Fruit fly (Drosophila melanogaster) whole organism, embryonic: ENCODE results near the gene CG32483.

Experiments used
- ATbp ChIP-seq: fragments of 200-800 bp; sonication (Bioruptor generic); optimal IDR thresholded peaks from 2 replicates; lab custom pipeline; 2017; ENCODE audit warnings: missing biosample characterization, mild to moderate bottlenecking, missing genetic modification characterization, missing genetic modification reagents
- Blimp-1 ChIP-seq: fragments of 200-800 bp; sonication (Bioruptor generic); optimal IDR thresholded peaks from 3 replicates; lab custom pipeline; 2018; ENCODE audit warnings: missing biosample characterization, missing genetic modification characterization, mild to moderate bottlenecking, moderate library complexity, missing genetic modification reagents
- Bteb2 ChIP-seq: fragments of 200-800 bp; sonication (Bioruptor generic); optimal IDR thresholded peaks from 2 replicates; lab custom pipeline; 2016; ENCODE audit warnings: missing biosample characterization, missing genetic modification characterization
- CG10209 ChIP-seq: fragments of 200-800 bp; sonication (Bioruptor generic); optimal IDR thresholded peaks from 3 replicates; lab custom pipeline; 2017; ENCODE audit warnings: missing biosample characterization, mild to moderate bottlenecking, missing genetic modification characterization, missing genetic modification reagents
- CG11696 ChIP-seq: fragments of 200-800 bp; sonication (Bioruptor generic); IDR thresholded peaks from 2 replicates; pipeline ENCODE4 v1.3.6; 2022; ENCODE audit warnings: missing biosample characterization, missing genetic modification characterization
- CG12219 ChIP-seq: fragments of 200-800 bp; sonication (Bioruptor generic); optimal IDR thresholded peaks from 3 replicates; lab custom pipeline; 2018; ENCODE audit warnings: missing biosample characterization, mild to moderate bottlenecking, missing genetic modification characterization
- CG12391 ChIP-seq: fragments of 200-800 bp; sonication (Bioruptor generic); optimal IDR thresholded peaks from 3 replicates; lab custom pipeline; 2018; ENCODE audit warnings: missing biosample characterization, mild to moderate bottlenecking, missing genetic modification characterization, moderate library complexity
- CG1529 ChIP-seq: fragments of 200-800 bp; sonication (Bioruptor generic); optimal IDR thresholded peaks from 3 replicates; lab custom pipeline; 2018; ENCODE audit warnings: missing biosample characterization, missing genetic modification characterization
- CG15601 ChIP-seq: fragments of 200-800 bp; sonication (Bioruptor generic); optimal IDR thresholded peaks from 3 replicates; lab custom pipeline; 2019; ENCODE audit warnings: missing biosample characterization, mild to moderate bottlenecking, missing genetic modification characterization, moderate library complexity
- CG15696 ChIP-seq: fragments of 200-800 bp; sonication (Bioruptor generic); optimal IDR thresholded peaks from 2 replicates; lab custom pipeline; 2019; ENCODE audit warnings: missing biosample characterization, mild to moderate bottlenecking, missing genetic modification characterization, moderate library complexity
- CG18619 ChIP-seq: fragments of 200-800 bp; sonication (Bioruptor generic); optimal IDR thresholded peaks from 3 replicates; lab custom pipeline; 2017; ENCODE audit warnings: missing biosample characterization, mild to moderate bottlenecking, missing genetic modification characterization
- CG2129 ChIP-seq: fragments of 200-800 bp; sonication (Bioruptor generic); IDR thresholded peaks from 2 replicates; pipeline ENCODE4 v1.3.6; 2022; ENCODE audit warnings: missing biosample characterization, missing genetic modification characterization; ENCODE audit not compliant: partially characterized antibody
- CG2199 ChIP-seq: fragments of 200-800 bp; sonication (Bioruptor generic); IDR thresholded peaks from 3 replicates; pipeline ENCODE4 v1.3.6; 2022; ENCODE audit warnings: missing biosample characterization, missing genetic modification characterization
- CG2678 ChIP-seq: fragments of 200-800 bp; sonication (Bioruptor generic); optimal IDR thresholded peaks from 3 replicates; lab custom pipeline; 2019; ENCODE audit warnings: missing biosample characterization, mild to moderate bottlenecking, missing genetic modification characterization, moderate library complexity
- CG3065 ChIP-seq: fragments of 200-800 bp; sonication (Bioruptor generic); optimal IDR thresholded peaks from 2 replicates; lab custom pipeline; 2016; ENCODE audit warnings: missing biosample characterization, missing genetic modification characterization
- CG31388 ChIP-seq: fragments of 200-800 bp; sonication (Bioruptor generic); optimal IDR thresholded peaks from 2 replicates; lab custom pipeline; 2016; ENCODE audit warnings: missing biosample characterization, missing genetic modification characterization
- CG3726 ChIP-seq: fragments of 200-800 bp; sonication (Bioruptor generic); IDR thresholded peaks from 3 replicates; pipeline ENCODE4, ENCODE4 v1.3.6; 2022; ENCODE audit warnings: missing biosample characterization, missing genetic modification characterization
- CG4730 ChIP-seq: fragments of 200-800 bp; sonication (Bioruptor generic); IDR thresholded peaks from 2 replicates; pipeline ENCODE4 v1.3.6; 2022; ENCODE audit warnings: missing biosample characterization, missing genetic modification characterization
- CG5180 ChIP-seq: fragments of 200-800 bp; sonication (Bioruptor generic); optimal IDR thresholded peaks from 3 replicates; lab custom pipeline; 2017; ENCODE audit warnings: missing biosample characterization, missing genetic modification characterization, mild to moderate bottlenecking, moderate library complexity, missing genetic modification reagents
- CG7928 ChIP-seq: fragments of 200-800 bp; sonication (Bioruptor generic); optimal IDR thresholded peaks from 2 replicates; lab custom pipeline; 2017; ENCODE audit warnings: missing biosample characterization, mild to moderate bottlenecking, missing genetic modification characterization
- CG7963 ChIP-seq: fragments of 200-800 bp; sonication (Bioruptor generic); IDR thresholded peaks from 3 replicates; pipeline ENCODE4 v1.3.6; 2022; ENCODE audit warnings: missing biosample characterization, missing genetic modification characterization; ENCODE audit not compliant: partially characterized antibody
- CG9609 ChIP-seq: fragments of 200-800 bp; sonication (Bioruptor generic); optimal IDR thresholded peaks from 3 replicates; lab custom pipeline; 2016; ENCODE audit warnings: missing biosample characterization, missing genetic modification characterization
- Dbx ChIP-seq: fragments of 200-800 bp; sonication (Bioruptor generic); IDR thresholded peaks from 3 replicates; pipeline ENCODE4 v1.3.6; 2022; ENCODE audit warnings: missing biosample characterization, missing genetic modification characterization
- Ets97D ChIP-seq: fragments of 200-800 bp; sonication (Bioruptor generic); optimal IDR thresholded peaks from 3 replicates; lab custom pipeline; 2016; ENCODE audit warnings: missing biosample characterization, missing genetic modification characterization
- HLH54F ChIP-seq: fragments of 200-800 bp; sonication (Bioruptor generic); optimal IDR thresholded peaks from 3 replicates; lab custom pipeline; 2016; ENCODE audit warnings: missing biosample characterization, missing genetic modification characterization
- Hmx ChIP-seq: fragments of 200-800 bp; sonication (Bioruptor generic); optimal IDR thresholded peaks from 2 replicates; lab custom pipeline; 2016; ENCODE audit warnings: missing biosample characterization, missing genetic modification characterization
- Hr51 ChIP-seq, 2 experiments: fragments of 200-800 bp; sonication (Bioruptor generic); optimal IDR thresholded peaks; 2 replicates in 1 of 2; 3 replicates in 1 of 2; lab custom pipeline; 2016 to 2018; ENCODE audit warnings: missing biosample characterization in 2 of 2, missing genetic modification characterization in 2 of 2, mild to moderate bottlenecking in 1 of 2, moderate library complexity in 1 of 2
- Max ChIP-seq: fragments of 200-800 bp; sonication (Bioruptor generic); optimal IDR thresholded peaks from 2 replicates; lab custom pipeline; 2016; ENCODE audit warnings: missing biosample characterization, mild to moderate bottlenecking, missing genetic modification characterization
- Med ChIP-seq: fragments of 200-800 bp; sonication (Bioruptor generic); peaks from one replicate; lab custom pipeline; 2016; ENCODE audit warnings: missing biosample characterization, missing genetic modification characterization, mild to moderate bottlenecking, inconsistent platforms, moderate library complexity
- Side ChIP-seq: fragments of 200-800 bp; sonication (Bioruptor generic); optimal IDR thresholded peaks from 2 replicates; lab custom pipeline; 2016; ENCODE audit warnings: missing biosample characterization, missing genetic modification characterization
- bcd ChIP-seq: fragments of 200-800 bp; sonication (Bioruptor generic); optimal IDR thresholded peaks from 2 replicates; lab custom pipeline; 2017; ENCODE audit warnings: missing biosample characterization, mild to moderate bottlenecking, missing genetic modification characterization
- br ChIP-seq: fragments of >200 bp; optimal IDR thresholded peaks from 2 replicates; lab custom pipeline; 2017
- cg ChIP-seq: fragments of 200-800 bp; sonication (Bioruptor generic); optimal IDR thresholded peaks from 3 replicates; lab custom pipeline; 2019; ENCODE audit warnings: missing biosample characterization, mild to moderate bottlenecking, missing genetic modification characterization, moderate library complexity
- ci ChIP-seq: fragments of 200-800 bp; sonication (Bioruptor generic); IDR thresholded peaks from 3 replicates; pipeline ENCODE4 v1.3.6; 2022; ENCODE audit warnings: missing biosample characterization, missing genetic modification characterization
- cwo ChIP-seq: fragments of 200-800 bp; sonication (Bioruptor generic); optimal IDR thresholded peaks from 3 replicates; lab custom pipeline; 2017; ENCODE audit warnings: missing biosample characterization, missing genetic modification characterization, mild to moderate bottlenecking, moderate library complexity, missing genetic modification reagents
- eve ChIP-seq, 2 experiments: fragments of >200 bp; optimal IDR thresholded peaks; 2 replicates each; lab custom pipeline; 2017; ENCODE audit warnings: missing biosample characterization in 2 of 2, missing genetic modification characterization in 2 of 2
- fd102C ChIP-seq: fragments of 200-800 bp; sonication (Bioruptor generic); optimal IDR thresholded peaks from 2 replicates; lab custom pipeline; 2018; ENCODE audit warnings: missing biosample characterization, mild to moderate bottlenecking, missing genetic modification characterization, moderate library complexity
- ftz-f1 ChIP-seq: fragments of 200-800 bp; sonication (Bioruptor generic); optimal IDR thresholded peaks from 2 replicates; lab custom pipeline; 2016; ENCODE audit warnings: missing biosample characterization, missing genetic modification characterization
- gfzf ChIP-seq: fragments of 200-800 bp; sonication (Bioruptor generic); optimal IDR thresholded peaks from 2 replicates; lab custom pipeline; 2016; ENCODE audit warnings: missing biosample characterization, mild to moderate bottlenecking, missing genetic modification characterization, moderate library complexity
- jigr1 ChIP-seq: fragments of 200-800 bp; sonication (Bioruptor generic); IDR thresholded peaks from 3 replicates; pipeline ENCODE4 v1.3.6; 2022; ENCODE audit warnings: missing biosample characterization, missing genetic modification characterization
- mld ChIP-seq: fragments of 200-800 bp; sonication (Bioruptor generic); IDR thresholded peaks from 3 replicates; pipeline ENCODE4 v1.3.6; 2022; ENCODE audit warnings: missing biosample characterization, missing genetic modification characterization; ENCODE audit not compliant: partially characterized antibody
- nom ChIP-seq: fragments of 200-800 bp; sonication (Bioruptor generic); optimal IDR thresholded peaks from 2 replicates; lab custom pipeline; 2017; ENCODE audit warnings: missing biosample characterization, missing genetic modification characterization, mild to moderate bottlenecking, moderate library complexity, missing genetic modification reagents
- onecut ChIP-seq: fragments of 200-800 bp; sonication (Bioruptor generic); IDR thresholded peaks from 2 replicates; pipeline ENCODE4 v1.3.6; 2022; ENCODE audit warnings: missing biosample characterization, missing genetic modification characterization
- sqz ChIP-seq: fragments of 200-800 bp; sonication (Bioruptor generic); optimal IDR thresholded peaks from 3 replicates; lab custom pipeline; 2018; ENCODE audit warnings: missing biosample characterization, mild to moderate bottlenecking, missing genetic modification characterization
- tap ChIP-seq: fragments of 200-800 bp; optimal IDR thresholded peaks from 3 replicates; lab custom pipeline; 2019; ENCODE audit warnings: missing biosample characterization, mild to moderate bottlenecking, missing genetic modification characterization, moderate library complexity
- tin ChIP-seq: fragments of 200-800 bp; sonication (Bioruptor generic); optimal IDR thresholded peaks from 3 replicates; lab custom pipeline; 2016; ENCODE audit warnings: missing biosample characterization, missing genetic modification characterization
- tna ChIP-seq: fragments of 200-800 bp; sonication (Bioruptor generic); IDR thresholded peaks from 2 replicates; pipeline ENCODE4 v1.3.6; 2022; ENCODE audit warnings: missing biosample characterization, missing genetic modification characterization; ENCODE audit not compliant: partially characterized antibody
- yki ChIP-seq: fragments of >200 bp; optimal IDR thresholded peaks from 3 replicates; lab custom pipeline; 2018
- zf30C ChIP-seq: fragments of 200-800 bp; sonication (Bioruptor generic); optimal IDR thresholded peaks from 3 replicates; lab custom pipeline; 2018; ENCODE audit warnings: missing biosample characterization, mild to moderate bottlenecking, missing genetic modification characterization

CG32483 gene

dm6 chr3L:644111-644718 lies 45.7 kb downstream of the CG32483 start (continued):
- TF ChIP-seq onecut = peak; percentile 79
- peak; percentile 76 for TF ChIP-seq CG5180 (GFP tag; lab: Kevin White, UChicago)
- peak; percentile 75 for TF ChIP-seq HLH54F (GFP tag; lab: Kevin White, UChicago)
- TF ChIP-seq fd102C = no peak
- peak; percentile 67 for TF ChIP-seq cwo (GFP tag; lab: Kevin White, UChicago)
- peak; percentile 70 for TF ChIP-seq CG4730 (GFP tag; lab: Robert Waterston, UW)
- peak; percentile 88 for TF ChIP-seq CG12219 (GFP tag; lab: Kevin White, UChicago)
- peak; percentile 3 for TF ChIP-seq gfzf (GFP tag; lab: Kevin White, UChicago)
- peak; percentile 93 for TF ChIP-seq ATbp (GFP tag; lab: Kevin White, UChicago)
- TF ChIP-seq yki (lab: Kevin White, UChicago) = no peak
- TF ChIP-seq Med = peak; percentile 98
- peak; percentile 95 for TF ChIP-seq ci (GFP tag; lab: Robert Waterston, UW)
- no peak for TF ChIP-seq Hmx (GFP tag; lab: Kevin White, UChicago)
- TF ChIP-seq br (lab: Kevin White, UChicago) = no peak
- peak; percentile 87 for TF ChIP-seq CG12391 (tag; lab: Kevin White, UChicago)
- TF ChIP-seq Hr51 (GFP tag; optimal IDR thresholded peaks at IDR 0.05; lab: Kevin White, UChicago) = peak; percentile 47 to 89
- TF ChIP-seq Dbx (GFP tag; lab: Robert Waterston, UW) = 0 out of 3 replicates have a peak, but pooled peaks have one; percentile 50
- TF ChIP-seq Bteb2 (GFP tag; lab: Kevin White, UChicago) = peak; percentile 60
- peak; percentile 62 for TF ChIP-seq cg (GFP tag; lab: Kevin White, UChicago)
- peak; percentile 90 for TF ChIP-seq CG1529 (GFP tag; lab: Kevin White, UChicago)
- TF ChIP-seq CG10209 (GFP tag; lab: Kevin White, UChicago) = peak; percentile 87
- TF ChIP-seq Blimp-1 (GFP tag; lab: Kevin White, UChicago) = peak; percentile 89
- peak; percentile 78 for TF ChIP-seq zf30C (GFP tag; lab: Kevin White, UChicago)
- TF ChIP-seq CG7963 (GFP tag; lab: Robert Waterston, UW) = no peak
- peak; percentile 71 for TF ChIP-seq CG11696
- peak; percentile 85; the same call in 2 of the 3 replicates for TF ChIP-seq CG2199
- peak; percentile 58 for TF ChIP-seq CG31388 (GFP tag; lab: Kevin White, UChicago)
- TF ChIP-seq CG7928 (GFP tag; lab: Kevin White, UChicago) = peak; percentile 4
- TF ChIP-seq CG15696 (tag; lab: Kevin White, UChicago) = peak; percentile 53
- no peak for TF ChIP-seq ftz-f1 (GFP tag; lab: Kevin White, UChicago)
- no peak for TF ChIP-seq mld
- peak; percentile 71 for TF ChIP-seq CG18619 (GFP tag; lab: Kevin White, UChicago)
- no peak for TF ChIP-seq CG2129
- TF ChIP-seq tin = peak; percentile 93
- peak; percentile 17 for TF ChIP-seq nom (GFP tag; lab: Kevin White, UChicago)
- peak; percentile 79 for TF ChIP-seq CG3065 (GFP tag; lab: Kevin White, UChicago)
- peak; percentile 88 for TF ChIP-seq CG9609
- peak; percentile 58; the same call in 1 of the 3 replicates for TF ChIP-seq jigr1 (GFP tag; lab: Robert Waterston, UW)
- TF ChIP-seq eve (GFP tag; optimal IDR thresholded peaks at IDR 0.05; lab: Kevin White, UChicago) = no peak
- peak; percentile 74 for TF ChIP-seq Max (GFP tag; lab: Kevin White, UChicago)
- TF ChIP-seq CG15601 (tag; lab: Kevin White, UChicago) = peak; percentile 78
- TF ChIP-seq Ets97D (GFP tag; lab: Kevin White, UChicago) = peak; percentile 64
- TF ChIP-seq tna (GFP tag; lab: Robert Waterston, UW) = no peak
- peak; percentile 83 for TF ChIP-seq tap (tag; lab: Kevin White, UChicago)
- 0 out of 3 replicates have a peak, but pooled peaks have one; percentile 59 for TF ChIP-seq CG3726 (GFP tag; lab: Robert Waterston, UW)
- peak; percentile 86 for TF ChIP-seq CG2678 (tag; lab: Kevin White, UChicago)
- peak; percentile 82 for TF ChIP-seq bcd (GFP tag; lab: Kevin White, UChicago)
- TF ChIP-seq Side (GFP tag; lab: Kevin White, UChicago) = peak; percentile 87
- peak; percentile 76 for TF ChIP-seq sqz (GFP tag; lab: Kevin White, UChicago)
